Worm (Caenorhabditis elegans): ENCODE data around the gene F26G1.15.

Gene F26G1.15

DNA sequence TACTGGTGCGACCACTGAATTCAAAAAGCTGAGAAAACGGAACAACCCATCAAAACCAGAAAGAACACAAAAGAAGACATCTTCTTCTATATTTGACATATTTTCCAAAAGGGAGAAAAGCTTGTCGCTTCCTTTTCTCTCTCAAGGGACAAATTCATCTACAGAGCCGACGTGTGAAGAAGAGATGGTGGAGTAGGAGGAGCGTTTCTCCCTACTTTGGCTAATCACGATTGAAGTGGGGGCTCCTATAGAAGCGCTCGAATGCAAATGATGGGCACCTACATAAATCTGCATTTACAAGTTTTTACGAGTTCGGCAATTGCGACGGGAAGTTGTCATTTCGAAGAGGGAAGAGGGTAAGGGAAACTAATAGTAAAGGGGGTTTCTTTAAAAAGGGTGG lies 16.2 kb downstream of the F26G1.15 start:
- no peak for TF ChIP-seq mef-2 (tag; optimal IDR thresholded peaks at IDR 0.05)
- no peak for TF ChIP-seq fkh-8 (tag; optimal IDR thresholded peaks at IDR 0.05)
- TF ChIP-seq efl-1 (optimal IDR thresholded peaks at IDR 0.05), result no peak
- TF ChIP-seq efl-1 (GFP tag; optimal IDR thresholded peaks at IDR 0.05 in 1 of 2), result peak in 1 of 2 experiments; percentile 48
- no peak for TF ChIP-seq nhr-28 (tag; optimal IDR thresholded peaks at IDR 0.05)
- no peak for TF ChIP-seq zip-4 (GFP tag; optimal IDR thresholded peaks at IDR 0.05)

ce11 chrII:4806726-4807125 lies 16.6 kb downstream of the F26G1.15 start:
- TF ChIP-seq rnt-1 (tag; optimal IDR thresholded peaks at IDR 0.05) (peak; percentile 56), lin-14 (GFP tag; optimal IDR thresholded peaks at IDR 0.05) (peak; percentile 55), C16A3.4 (tag; optimal IDR thresholded peaks at IDR 0.05) (no peak), nhr-71 (tag; optimal IDR thresholded peaks at IDR 0.05) (peak; percentile 32)

ce11 chrII:4811986-4812385 lies 21.9 kb downstream of the F26G1.15 start, which contains the start of gene rig-6:
TSS of gene rig-6 (minus strand) at chrII:4812086.
- TF ChIP-seq hlh-4 (tag; optimal IDR thresholded peaks at IDR 0.05) (no peak), hlh-17 (GFP tag; optimal IDR thresholded peaks at IDR 0.05; ENCODE audit: borderline replicate concordance) (no peak), aly-2 (tag; optimal IDR thresholded peaks at IDR 0.05) (no peak), fkh-4 (tag; optimal IDR thresholded peaks at IDR 0.05; ENCODE audit: borderline replicate concordance) (no peak), elt-2 (tag; optimal IDR thresholded peaks at IDR 0.05) (no peak), jun-1 (tag; optimal IDR thresholded peaks at IDR 0.05) (no peak), sptf-1 (tag; optimal IDR thresholded peaks at IDR 0.05) (no peak), lir-3 (tag; optimal IDR thresholded peaks at IDR 0.05; ENCODE audit: poor library complexity) (no peak), pax-3 (tag; optimal IDR thresholded peaks at IDR 0.05) (no peak), rnt-1 (tag; optimal IDR thresholded peaks at IDR 0.05) (no peak), swsn-7 (tag; optimal IDR thresholded peaks at IDR 0.05) (no peak), nhr-28 (tag; optimal IDR thresholded peaks at IDR 0.05) (no peak), snu-23 (GFP tag; optimal IDR thresholded peaks at IDR 0.05) (no peak)

ce11 chrII:4815356-4815755 lies 25.3 kb downstream of the F26G1.15 start:
- TF ChIP-seq hpl-2 (GFP tag; optimal IDR thresholded peaks at IDR 0.05) (no peak), efl-1 (optimal IDR thresholded peaks at IDR 0.05) (no peak), efl-1 (GFP tag; optimal IDR thresholded peaks at IDR 0.05 in 1 of 2) (peak in 1 of 2 experiments; percentile 29)

DNA sequence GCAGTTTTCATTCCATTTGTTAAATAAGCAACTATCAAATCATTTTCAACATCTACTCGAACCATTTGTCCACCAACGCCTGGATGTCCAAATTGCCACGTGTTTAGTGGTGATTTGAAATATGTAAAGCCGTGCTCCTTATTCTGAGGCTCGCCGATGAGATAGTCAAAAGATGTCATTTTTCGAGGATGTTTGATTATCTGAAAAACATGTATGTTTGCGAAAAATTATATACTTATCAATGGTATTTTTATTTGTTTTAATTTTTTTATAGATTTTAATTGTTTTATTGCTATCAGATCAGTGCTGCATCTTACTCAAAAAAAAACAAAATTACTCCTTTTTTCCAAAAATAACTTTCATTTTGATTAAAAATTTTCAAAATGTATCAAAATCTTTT lies 28.7 kb downstream of the F26G1.15 start:
- TF ChIP-seq ceh-82 (tag; optimal IDR thresholded peaks at IDR 0.05), result no peak
- no peak for TF ChIP-seq swsn-7 (tag; optimal IDR thresholded peaks at IDR 0.05)
- no peak for TF ChIP-seq nhr-85 (tag)
- TF ChIP-seq elt-3 (tag; optimal IDR thresholded peaks at IDR 0.05), result no peak
- TF ChIP-seq F16B12.6 (tag; optimal IDR thresholded peaks at IDR 0.05), result no peak
- TF ChIP-seq lsy-2 (tag; optimal IDR thresholded peaks at IDR 0.05), result no peak
- no peak for TF ChIP-seq rnt-1 (tag; optimal IDR thresholded peaks at IDR 0.05)
- TF ChIP-seq nhr-77 (tag; optimal IDR thresholded peaks at IDR 0.05), result no peak

DNA sequence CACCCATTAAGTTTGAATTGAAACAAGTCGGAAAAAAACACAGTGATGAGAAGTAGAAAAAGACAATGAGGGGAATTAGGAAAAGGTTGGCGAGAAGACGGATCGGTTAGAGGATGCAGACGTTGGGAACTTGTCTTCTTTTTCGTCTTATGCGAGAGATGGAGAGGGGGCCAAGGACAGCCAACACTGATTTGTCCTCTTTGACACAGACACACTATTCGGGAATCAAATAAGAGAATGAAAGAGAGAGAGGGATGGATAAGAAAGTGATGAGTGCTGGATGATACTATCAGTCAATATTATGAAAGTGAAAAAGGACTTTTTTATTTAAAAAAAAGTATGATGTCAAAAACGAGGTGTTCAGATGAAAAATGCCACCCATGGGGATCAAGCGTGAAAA lies 31.6 kb downstream of the F26G1.15 start, which contains the start of gene lact-5:
Gene lact-5, minus strand, starts transcription at position 1 of the 400 bp plus-strand sequence.
- TF ChIP-seq efl-3 (GFP tag; optimal IDR thresholded peaks at IDR 0.05) (no peak), nhr-20 (tag; optimal IDR thresholded peaks at IDR 0.05) (peak; percentile 47), snpc-4 (tag; optimal IDR thresholded peaks at IDR 0.05) (no peak), sox-4 (tag; optimal IDR thresholded peaks at IDR 0.05) (no peak), unc-30 (tag; optimal IDR thresholded peaks at IDR 0.05) (no peak), unc-62 (GFP tag; optimal IDR thresholded peaks at IDR 0.05) (no peak), snu-23 (GFP tag; optimal IDR thresholded peaks at IDR 0.05) (peak; percentile 1), vab-15 (tag; optimal IDR thresholded peaks at IDR 0.05) (no peak), lsy-2 (tag; optimal IDR thresholded peaks at IDR 0.05) (peak in 1 of 2 experiments; percentile 12), mdl-1 (tag; optimal IDR thresholded peaks at IDR 0.05) (no peak), egl-27 (tag; optimal IDR thresholded peaks at IDR 0.05) (no peak), elt-3 (tag; optimal IDR thresholded peaks at IDR 0.05) (peak in 3 of 6 experiments; percentile 34 to 69 (median 45)), unc-98 (GFP tag; IDR thresholded peaks at IDR 0.05) (no peak), isw-1 (GFP tag; IDR thresholded peaks at IDR 0.05) (no peak), blmp-1 (tag; optimal IDR thresholded peaks at IDR 0.05) (peak; percentile 95), jun-1 (tag; optimal IDR thresholded peaks at IDR 0.05) (no peak), dpl-1 (GFP tag; optimal IDR thresholded peaks at IDR 0.05) (no peak), lin-14 (GFP tag; optimal IDR thresholded peaks at IDR 0.05) (peak; percentile 71), aha-1 (tag; optimal IDR thresholded peaks at IDR 0.05) (no peak), ces-1 (GFP tag; optimal IDR thresholded peaks at IDR 0.05) (no peak), nhr-85 (tag) (peak; percentile 76), nhr-77 (tag; optimal IDR thresholded peaks at IDR 0.05) (no peak)

All from whole organism, L1 larva.